Worm (Caenorhabditis elegans) whole organism, midembryonic: ENCODE data around the gene F53F4.17.

Source experiments
- T22C8.4 ChIP-seq: fragments of 200-800 bp; sonication (Bioruptor generic); IDR thresholded peaks from 2 replicates; pipeline ENCODE4 v1.3.6; 2022; ENCODE audit warnings: missing genetic modification characterization, missing compliant biosample characterization
- flt-1 ChIP-seq: fragments of 200-800 bp; sonication (Bioruptor generic); IDR thresholded peaks from 2 replicates; pipeline ENCODE4 v1.3.6; 2022; ENCODE audit warnings: missing genetic modification characterization, missing compliant biosample characterization

DNA sequence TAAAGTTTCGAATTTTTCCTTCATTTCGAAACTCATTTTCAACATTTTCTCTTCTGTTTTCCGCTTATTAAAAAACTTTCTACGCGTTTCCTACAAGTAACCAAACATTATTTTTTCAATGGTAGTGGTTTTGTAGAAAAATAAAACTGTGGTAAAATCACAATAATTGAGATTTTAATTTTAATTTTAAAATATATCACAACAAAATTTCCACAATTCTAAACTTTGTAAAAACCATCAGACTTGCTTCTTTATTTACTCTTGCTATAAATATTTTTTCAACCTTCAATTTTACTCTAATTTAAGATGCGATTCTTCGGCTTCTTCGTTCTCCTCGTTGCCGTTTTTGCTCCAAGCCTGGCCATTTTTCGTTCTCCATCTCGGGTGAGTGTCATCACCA lies at the start of gene F53F4.17:
- TF ChIP-seq T22C8.4 (GFP tag; lab: Robert Waterston, UW) (no peak), flt-1 (GFP tag; lab: Robert Waterston, UW) (no peak)
